Worm (Caenorhabditis elegans) whole organism, dauer: ENCODE measurements around the gene D1005.10.

Source experiments
- unc-62 ChIP-seq: sonication (generic microtip); optimal IDR thresholded peaks from 2 replicates; lab custom pipeline; 2017; ENCODE audit warnings: missing biosample characterization, missing genetic modification reagents, missing genetic modification characterization

The D1005.10 gene

ce11 chrX:1502914-1503313, 16.9 kb upstream of the D1005.10 start:
- no peak for TF ChIP-seq unc-62 (GFP tag; lab: Kevin White, UChicago)

ce11 chrX:1502490-1502889, 16.5 kb upstream of the D1005.10 start, which contains the start of gene F09E10.1:
TSS of gene F09E10.1 (plus strand) at chrX:1502790.
- no peak for TF ChIP-seq unc-62 (GFP tag; lab: Kevin White, UChicago)

- TF ChIP-seq unc-62 (GFP tag; lab: Kevin White, UChicago): no peak
Observed at ce11 chrX:1501752-1502151, 15.8 kb upstream of the D1005.10 start, which contains the start of gene F09E10.7. TSS of gene F09E10.7 (minus strand) at chrX:1501852.

DNA sequence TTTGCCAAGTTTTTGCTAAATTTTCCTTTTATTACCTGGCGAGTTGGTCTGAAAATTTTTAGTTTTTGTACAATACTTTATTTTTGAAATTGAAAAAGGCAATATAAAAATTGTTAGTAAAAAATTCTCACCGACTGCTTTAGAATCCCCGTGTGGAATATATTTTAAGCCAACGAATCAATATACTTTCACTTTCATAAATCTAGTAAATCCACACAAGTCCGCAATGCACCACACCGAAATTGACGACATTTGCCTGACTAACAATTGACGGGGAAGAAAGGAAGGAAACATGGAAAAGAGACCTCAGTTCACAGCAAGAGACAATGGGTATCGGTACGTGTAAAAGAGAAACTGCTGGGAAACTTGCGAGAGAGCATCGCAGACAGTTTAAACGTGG, 13.5 kb upstream of the D1005.10 start:
- TF ChIP-seq unc-62 (GFP tag; lab: Kevin White, UChicago): no peak

- TF ChIP-seq unc-62 (GFP tag; lab: Kevin White, UChicago): no peak
Observed at ce11 chrX:1497581-1497980, 11.6 kb upstream of the D1005.10 start, which contains the start of gene F09E10.6. TSS of gene F09E10.6 (minus strand) at chrX:1497681.

ce11 chrX:1495980-1496379, 10.0 kb upstream of the D1005.10 start:
- no peak for TF ChIP-seq unc-62 (GFP tag; lab: Kevin White, UChicago)

DNA sequence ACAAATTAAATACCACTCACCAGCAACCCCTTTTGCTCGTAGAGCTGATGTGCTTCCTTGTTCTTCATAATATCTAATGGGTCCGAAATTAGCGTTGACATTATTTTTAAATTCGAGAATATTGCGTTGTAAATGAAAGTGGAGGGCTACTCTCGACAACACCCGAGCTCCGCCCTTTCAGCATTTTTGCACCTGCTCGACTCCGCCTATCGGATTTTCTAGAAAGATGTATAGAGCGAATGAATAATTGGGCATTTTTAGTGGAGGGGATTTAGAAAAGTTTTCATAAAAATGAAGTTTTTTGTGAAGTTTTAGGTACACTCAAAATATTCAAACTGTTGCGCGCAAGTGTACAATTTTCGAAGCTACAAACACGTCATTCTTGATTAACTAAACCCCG, 8.3 kb upstream of the D1005.10 start, which contains the start of gene F09E10.5:
F09E10.5 (minus strand) TSS at position 101 of the 400 bp plus-strand sequence.
- no peak for TF ChIP-seq unc-62 (GFP tag; lab: Kevin White, UChicago)

ce11 chrX:1492174-1492573, 6.2 kb upstream of the D1005.10 start:
- TF ChIP-seq unc-62 (GFP tag; lab: Kevin White, UChicago): no peak

ce11 chrX:1491036-1491435, 5.1 kb upstream of the D1005.10 start:
- TF ChIP-seq unc-62 (GFP tag; lab: Kevin White, UChicago): no peak

DNA sequence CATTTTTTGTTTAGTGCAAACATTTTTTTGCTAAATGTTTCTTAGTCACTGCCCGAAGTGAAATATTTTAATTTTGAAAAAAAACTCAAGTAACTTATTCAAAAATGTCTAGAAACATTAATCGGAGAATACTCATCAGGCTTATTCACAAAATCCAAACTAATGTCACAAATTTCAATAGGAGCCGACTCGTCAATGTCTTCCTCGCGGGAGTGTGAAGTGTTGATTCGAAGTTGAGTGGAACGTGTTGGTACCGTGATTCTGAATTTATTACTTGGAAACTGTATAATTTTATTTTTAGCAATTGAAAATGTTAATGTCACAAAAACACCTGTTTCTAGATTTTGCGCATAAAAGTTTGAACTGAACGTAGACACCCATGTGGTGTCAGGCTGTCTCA, 3.6 kb upstream of the D1005.10 start:
- TF ChIP-seq unc-62 (GFP tag; lab: Kevin White, UChicago): no peak

DNA sequence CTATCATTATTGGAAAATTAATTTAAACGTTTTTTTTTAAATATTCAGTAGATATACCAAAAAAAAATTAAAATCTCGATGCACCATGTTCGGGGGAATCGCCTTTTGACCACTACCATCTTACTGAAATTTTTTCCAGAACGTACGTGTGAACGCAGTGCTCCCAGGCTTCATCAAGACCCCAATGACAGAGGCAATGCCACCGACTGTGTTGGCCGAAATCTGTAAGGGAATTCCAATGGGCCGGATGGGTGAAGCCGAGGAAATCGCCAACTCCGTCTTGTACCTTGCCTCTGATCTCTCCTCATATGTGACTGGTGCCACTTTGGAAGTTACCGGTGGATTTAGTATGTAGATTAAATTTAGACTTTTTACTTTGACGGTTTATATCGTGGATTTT, 2.8 kb upstream of the D1005.10 start:
- TF ChIP-seq unc-62 (GFP tag; lab: Kevin White, UChicago): no peak

ce11 chrX:1487096-1487495, 1.1 kb upstream of the D1005.10 start:
- no peak for TF ChIP-seq unc-62 (GFP tag; lab: Kevin White, UChicago)

DNA sequence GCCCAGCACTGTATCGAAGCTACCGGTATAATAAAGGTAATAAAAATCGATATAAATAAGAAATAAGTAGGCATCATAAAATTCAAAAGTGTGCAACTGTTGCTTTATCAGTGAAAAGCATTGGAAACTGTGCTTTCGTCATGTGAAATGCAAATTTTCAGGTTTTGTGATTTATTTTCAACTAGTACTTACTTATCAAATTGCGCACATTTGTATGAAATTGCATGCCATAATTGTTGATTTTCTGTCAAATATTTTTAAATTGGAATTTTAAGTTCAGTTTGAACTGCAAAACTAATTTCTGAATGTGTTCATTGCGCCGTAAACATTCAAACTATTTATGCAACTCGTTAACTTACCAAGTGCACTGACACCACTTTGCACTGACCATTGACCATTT, 267 bp downstream of the D1005.10 start, which contains the start of gene D1005.4:
D1005.4 (minus strand) TSS at position 101 of the 400 bp plus-strand sequence.
- no peak for TF ChIP-seq unc-62 (GFP tag; lab: Kevin White, UChicago)

DNA sequence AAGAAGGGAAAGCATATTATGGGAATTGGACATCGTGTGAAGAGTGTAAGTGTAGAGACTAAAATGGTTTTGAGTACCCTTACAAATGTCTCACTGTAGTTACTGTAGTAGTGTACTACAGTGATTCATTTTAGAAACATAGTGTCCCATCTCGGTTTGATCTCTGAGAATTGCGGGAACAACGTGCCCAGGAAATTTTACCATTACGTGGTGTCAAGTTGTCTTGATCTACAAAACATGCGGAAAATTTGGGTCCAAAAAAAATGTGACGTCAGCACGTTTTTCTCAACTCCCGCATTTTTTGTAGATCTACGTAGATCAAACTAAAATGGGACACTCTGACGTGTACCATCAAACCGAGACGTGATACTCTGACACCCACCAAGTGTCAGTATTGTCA, 2.8 kb downstream of the D1005.10 start:
- no peak for TF ChIP-seq unc-62 (GFP tag; lab: Kevin White, UChicago)

DNA sequence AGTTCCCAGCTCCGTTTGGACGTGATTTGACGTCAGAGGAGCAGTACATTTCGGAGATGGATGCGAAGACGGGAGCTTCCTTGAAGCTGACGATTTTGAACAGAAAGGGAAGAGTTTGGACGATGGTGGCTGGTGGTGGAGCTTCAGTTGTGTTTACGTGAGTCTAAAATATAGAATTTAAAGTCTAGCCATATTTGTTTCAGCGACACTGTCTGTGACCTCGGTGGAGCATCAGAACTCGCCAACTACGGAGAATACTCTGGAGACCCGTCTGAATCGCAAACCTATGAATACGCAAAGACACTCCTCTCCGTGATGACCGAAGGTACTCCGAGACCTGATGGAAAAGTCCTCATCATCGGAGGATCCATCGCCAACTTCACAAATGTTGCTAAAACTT, 5.4 kb downstream of the D1005.10 start:
- TF ChIP-seq unc-62 (GFP tag; lab: Kevin White, UChicago): no peak

DNA sequence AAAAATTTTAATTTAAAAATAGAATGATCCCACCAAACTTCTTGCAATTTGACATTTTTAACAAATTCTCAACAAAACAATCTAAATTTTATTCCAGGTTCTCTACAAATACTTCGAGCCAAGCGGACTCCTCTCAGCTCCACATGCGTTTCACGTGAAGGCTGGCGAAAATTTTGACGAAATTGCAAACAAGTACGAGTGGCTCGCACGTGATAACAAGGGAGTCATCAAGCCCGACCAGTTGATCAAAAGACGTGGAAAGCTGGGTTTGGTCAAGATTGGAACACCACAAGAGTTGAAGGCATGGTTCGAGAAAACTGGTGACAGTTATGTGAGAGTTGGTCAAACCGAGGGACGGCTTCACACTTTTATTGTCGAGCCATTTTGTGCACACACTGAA, 6.3 kb downstream of the D1005.10 start:
- TF ChIP-seq unc-62 (GFP tag; lab: Kevin White, UChicago): no peak

DNA sequence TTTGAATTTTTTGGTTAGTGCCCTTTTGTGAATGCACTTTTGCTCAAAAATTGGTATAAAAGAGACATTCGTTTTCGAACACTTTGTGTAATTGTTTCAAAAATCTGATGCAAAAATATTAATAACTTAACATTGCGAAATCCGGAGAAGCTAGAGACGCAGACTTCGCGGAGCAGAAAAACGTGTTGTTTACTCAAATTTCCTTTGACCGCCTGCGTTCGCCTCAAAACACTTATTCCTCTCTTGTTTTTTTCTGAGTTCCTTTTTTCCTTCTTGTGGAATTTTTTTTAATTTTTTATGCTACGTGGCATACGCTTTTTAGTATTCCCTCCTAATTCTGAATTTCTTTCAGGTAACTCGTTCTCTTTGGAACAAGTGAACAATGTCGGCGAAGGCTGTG, 6.8 kb downstream of the D1005.10 start, which contains the start of gene acly-1:
acly-1 (plus strand) TSS at position 353 of the 400 bp plus-strand sequence.
- no peak for TF ChIP-seq unc-62 (GFP tag; lab: Kevin White, UChicago)

DNA sequence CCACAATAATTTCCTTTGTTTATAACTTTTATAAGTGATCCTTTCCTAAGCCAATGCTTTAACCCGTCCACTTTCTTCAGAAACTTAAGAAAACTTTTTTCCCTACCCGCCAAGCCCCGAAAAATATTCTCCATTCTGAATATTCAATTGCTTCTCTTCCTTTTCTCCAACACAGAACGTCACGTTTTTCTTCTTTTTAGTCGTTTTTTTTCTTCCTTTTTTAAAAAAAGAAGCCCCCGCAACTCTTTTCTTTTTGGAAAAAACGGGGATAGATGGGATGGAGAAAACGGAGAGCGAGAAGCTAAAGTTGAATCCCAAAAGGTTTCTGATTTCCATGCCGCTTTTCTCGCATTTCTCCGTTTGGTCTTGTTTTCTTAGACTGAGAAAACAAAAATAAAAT, 7.4 kb downstream of the D1005.10 start:
- TF ChIP-seq unc-62 (GFP tag; lab: Kevin White, UChicago): no peak
